Fruit fly (Drosophila melanogaster) whole organism, wandering third instar larva: ENCODE data around the gene CG16972.

ENCODE experiments used
- Abd-B ChIP-seq: fragments of >200 bp; optimal IDR thresholded peaks from 2 replicates; lab custom pipeline; 2017; ENCODE audit warnings: missing biosample characterization, missing genetic modification characterization
- CG32264 ChIP-seq: fragments of 200-800 bp; sonication (Bioruptor generic); optimal IDR thresholded peaks from 2 replicates; lab custom pipeline; 2016; ENCODE audit warnings: missing biosample characterization, missing genetic modification characterization
- CrebA ChIP-seq: fragments of 200-800 bp; sonication (Bioruptor generic); optimal IDR thresholded peaks from 2 replicates; lab custom pipeline; 2016; ENCODE audit warnings: missing biosample characterization, mild to moderate bottlenecking, missing genetic modification characterization, borderline replicate concordance
- Dif ChIP-seq: fragments of 200-275, 200-300 bp; sonication (Bioruptor generic); optimal IDR thresholded peaks from 2 replicates; lab custom pipeline; 2018; ENCODE audit warnings: missing biosample characterization, missing genetic modification characterization; ENCODE audit not compliant: partially characterized antibody
- GATAd ChIP-seq: sonication (Bioruptor generic); optimal IDR thresholded peaks from 2 replicates; lab custom pipeline; 2016; ENCODE audit warnings: missing biosample characterization, missing genetic modification characterization
- HLH106 ChIP-seq: fragments of 200-800 bp; optimal IDR thresholded peaks from 3 replicates; lab custom pipeline; 2019; ENCODE audit warnings: missing biosample characterization, mild to moderate bottlenecking, missing genetic modification characterization, moderate library complexity
- Hnf4 ChIP-seq: fragments of 200-800 bp; sonication (Bioruptor generic); optimal IDR thresholded peaks from 2 replicates; lab custom pipeline; 2016; ENCODE audit warnings: missing biosample characterization, mild to moderate bottlenecking, missing genetic modification characterization
- Hr83 ChIP-seq: fragments of 200-300 bp; sonication (Bioruptor generic); optimal IDR thresholded peaks from 2 replicates; lab custom pipeline; 2016; ENCODE audit warnings: missing biosample characterization, mild to moderate bottlenecking, missing genetic modification characterization, moderate library complexity; ENCODE audit not compliant: poor library complexity, severe bottlenecking
- Jra ChIP-seq: sonication (Bioruptor generic); optimal IDR thresholded peaks from 2 replicates; lab custom pipeline; 2016; ENCODE audit warnings: missing biosample characterization, missing genetic modification characterization
- Mio ChIP-seq: sonication (Bioruptor generic); optimal IDR thresholded peaks from 2 replicates; lab custom pipeline; 2016; ENCODE audit warnings: missing biosample characterization, missing genetic modification characterization
- N ChIP-seq: fragments of >200 bp; optimal IDR thresholded peaks from 2 replicates; lab custom pipeline; 2018; ENCODE audit warnings: missing biosample characterization, missing external identifiers, missing genetic modification characterization
- OdsH ChIP-seq: fragments of 200-800 bp; sonication (Bioruptor generic); optimal IDR thresholded peaks from 2 replicates; lab custom pipeline; 2016; ENCODE audit warnings: missing biosample characterization, mild to moderate bottlenecking, missing genetic modification characterization
- Rel ChIP-seq, 2 experiments: fragments of 200-800 bp; sonication (Bioruptor generic) in 1 of 2; optimal IDR thresholded peaks; 2 replicates in 1 of 2; 3 replicates in 1 of 2; lab custom pipeline; 2016 to 2019; ENCODE audit warnings: mild to moderate bottlenecking in 2 of 2, missing biosample characterization in 2 of 2, missing genetic modification characterization in 2 of 2, moderate library complexity in 1 of 2
- Sp1 ChIP-seq: fragments of 200-800 bp; sonication (Bioruptor generic); optimal IDR thresholded peaks from 3 replicates; lab custom pipeline; 2019; ENCODE audit warnings: missing biosample characterization, mild to moderate bottlenecking, missing genetic modification characterization, moderate library complexity
- Vsx2 ChIP-seq: fragments of 200-300, 225-300 bp; sonication (Bioruptor generic); optimal IDR thresholded peaks from 2 replicates; lab custom pipeline; 2018; ENCODE audit warnings: missing biosample characterization, missing genetic modification characterization; ENCODE audit not compliant: partially characterized antibody
- br ChIP-seq: fragments of 200-800 bp; sonication (Bioruptor generic); optimal IDR thresholded peaks from 2 replicates; lab custom pipeline; 2016; ENCODE audit warnings: missing biosample characterization, missing genetic modification characterization
- brk ChIP-seq: fragments of 200-800 bp; sonication (Bioruptor generic); optimal IDR thresholded peaks from 2 replicates; lab custom pipeline; 2016; ENCODE audit warnings: missing biosample characterization, mild to moderate bottlenecking, missing genetic modification characterization
- dmrt93B ChIP-seq: fragments of 200-800 bp; sonication (Bioruptor generic); optimal IDR thresholded peaks from 2 replicates; lab custom pipeline; 2018; ENCODE audit warnings: missing biosample characterization, mild to moderate bottlenecking, missing genetic modification characterization
- dsf ChIP-seq: sonication (Bioruptor generic); optimal IDR thresholded peaks from 2 replicates; lab custom pipeline; 2016; ENCODE audit warnings: missing biosample characterization, missing genetic modification characterization, borderline replicate concordance
- ey ChIP-seq: fragments of 200-800 bp; sonication (Bioruptor generic); optimal IDR thresholded peaks from 2 replicates; lab custom pipeline; 2016; ENCODE audit warnings: missing biosample characterization, missing genetic modification characterization
- foxo ChIP-seq, 2 experiments: fragments of 200-800 bp; sonication (Bioruptor generic); optimal IDR thresholded peaks; 2 replicates in 1 of 2; 3 replicates in 1 of 2; lab custom pipeline; 2016 to 2017; ENCODE audit warnings: missing biosample characterization in 2 of 2, missing genetic modification characterization in 2 of 2
- h ChIP-seq: fragments of 200-800 bp; sonication (Bioruptor generic); optimal IDR thresholded peaks from 3 replicates; lab custom pipeline; 2016; ENCODE audit warnings: missing biosample characterization, mild to moderate bottlenecking, missing genetic modification characterization
- jim ChIP-seq: fragments of 175-275, 200-325 bp; sonication (Bioruptor generic); optimal IDR thresholded peaks from 2 replicates; lab custom pipeline; 2016; ENCODE audit warnings: missing biosample characterization, mild to moderate bottlenecking, missing genetic modification characterization
- lola ChIP-seq: fragments of >200 bp; optimal IDR thresholded peaks from 2 replicates; lab custom pipeline; 2017; ENCODE audit warnings: missing biosample characterization, missing genetic modification characterization
- psq ChIP-seq: fragments of 200-800 bp; sonication (Bioruptor generic); optimal IDR thresholded peaks from 3 replicates; lab custom pipeline; 2017; ENCODE audit warnings: missing biosample characterization, mild to moderate bottlenecking, missing genetic modification characterization, moderate library complexity
- rgr ChIP-seq: fragments of 200-800 bp; sonication (Bioruptor generic); optimal IDR thresholded peaks from 3 replicates; lab custom pipeline; 2016; ENCODE audit warnings: missing biosample characterization, mild to moderate bottlenecking, missing genetic modification characterization
- usp ChIP-seq: fragments of >200 bp; optimal IDR thresholded peaks from 2 replicates; lab custom pipeline; 2017; ENCODE audit warnings: missing biosample characterization, missing genetic modification characterization
- woc ChIP-seq: sonication (Bioruptor generic); optimal IDR thresholded peaks from 2 replicates; lab custom pipeline; 2016; ENCODE audit warnings: missing biosample characterization, mild to moderate bottlenecking, missing genetic modification characterization

The CG16972 gene

dm6 chr2L:13202960-13203436 is at the start of gene CG16972:
TSS of gene CG16972 (minus strand) at chr2L:13203295.
- TF ChIP-seq brk (GFP tag; lab: Kevin White, UChicago) (no peak), ey (GFP tag; lab: Kevin White, UChicago) (no peak), Rel (GFP tag; optimal IDR thresholded peaks at IDR 0.05; lab: Kevin White, UChicago) (no peak), Rel (tag; optimal IDR thresholded peaks at IDR 0.05; lab: Kevin White, UChicago) (peak; percentile 76), h (GFP tag; lab: Kevin White, UChicago) (no peak), jim (GFP tag; lab: Kevin White, UChicago) (no peak), dsf (GFP tag; lab: Kevin White, UChicago) (no peak), HLH106 (tag; lab: Kevin White, UChicago) (no peak), Vsx2 (GFP tag; lab: Kevin White, UChicago) (no peak), usp (no peak)

dm6 chr2L:13251167-13251566 is 48.1 kb upstream of the CG16972 start:
- TF ChIP-seq CG32264, result no peak

- TF ChIP-seq h (GFP tag; lab: Kevin White, UChicago) (no peak), br (GFP tag; lab: Kevin White, UChicago) (no peak), GATAd (GFP tag; lab: Kevin White, UChicago) (no peak)
These were observed 43.0 kb upstream of the CG16972 start, which contains the start of gene CG16820 for dm6 chr2L:13245855-13246645. TSS of gene CG16820 (plus strand) at chr2L:13246232.

dm6 chr2L:13244759-13245308 is 41.7 kb upstream of the CG16972 start:
- TF ChIP-seq brk (GFP tag; lab: Kevin White, UChicago) (no peak), usp (no peak), Hr83 (GFP tag; lab: Kevin White, UChicago) (no peak), OdsH (no peak), woc (GFP tag; lab: Kevin White, UChicago) (no peak), rgr (GFP tag; lab: Kevin White, UChicago) (no peak), h (GFP tag; lab: Kevin White, UChicago) (no peak), Vsx2 (GFP tag; lab: Kevin White, UChicago) (no peak), psq (no peak), Dif (GFP tag; lab: Kevin White, UChicago) (no peak), Hnf4 (GFP tag; lab: Kevin White, UChicago) (no peak), N (GFP tag; lab: Kevin White, UChicago) (no peak), foxo (GFP tag; optimal IDR thresholded peaks at IDR 0.05; lab: Kevin White, UChicago) (no peak), ey (GFP tag; lab: Kevin White, UChicago) (no peak), lola (GFP tag; lab: Kevin White, UChicago) (no peak), Mio (GFP tag; lab: Kevin White, UChicago) (no peak)

dm6 chr2L:13239689-13240088 is 36.6 kb upstream of the CG16972 start, which contains the start of gene Jhbp13:
TSS of gene Jhbp13 (plus strand) at chr2L:13239989.
- TF ChIP-seq HLH106 (tag; lab: Kevin White, UChicago), result no peak
- no peak for TF ChIP-seq jim (GFP tag; lab: Kevin White, UChicago)
- no peak for TF ChIP-seq Rel (GFP tag; optimal IDR thresholded peaks at IDR 0.05; lab: Kevin White, UChicago)
- no peak for TF ChIP-seq Rel (tag; optimal IDR thresholded peaks at IDR 0.05; lab: Kevin White, UChicago)
- TF ChIP-seq Sp1 (GFP tag; lab: Kevin White, UChicago), result no peak
- TF ChIP-seq lola (GFP tag; lab: Kevin White, UChicago), result no peak
- no peak for TF ChIP-seq dsf (GFP tag; lab: Kevin White, UChicago)
- no peak for TF ChIP-seq Abd-B (GFP tag; lab: Kevin White, UChicago)
- TF ChIP-seq woc (GFP tag; lab: Kevin White, UChicago), result no peak
- no peak for TF ChIP-seq Mio (GFP tag; lab: Kevin White, UChicago)

- TF ChIP-seq usp, result no peak
- TF ChIP-seq dmrt93B, result no peak
- TF ChIP-seq dsf (GFP tag; lab: Kevin White, UChicago), result no peak
- no peak for TF ChIP-seq woc (GFP tag; lab: Kevin White, UChicago)
- no peak for TF ChIP-seq h (GFP tag; lab: Kevin White, UChicago)
- no peak for TF ChIP-seq rgr (GFP tag; lab: Kevin White, UChicago)
- no peak for TF ChIP-seq CG32264
- TF ChIP-seq brk (GFP tag; lab: Kevin White, UChicago), result no peak
- no peak for TF ChIP-seq Jra (GFP tag; lab: Kevin White, UChicago)
- no peak for TF ChIP-seq Sp1 (GFP tag; lab: Kevin White, UChicago)
- no peak for TF ChIP-seq jim (GFP tag; lab: Kevin White, UChicago)
- no peak for TF ChIP-seq br (GFP tag; lab: Kevin White, UChicago)
- no peak for TF ChIP-seq ey (GFP tag; lab: Kevin White, UChicago)
- no peak for TF ChIP-seq CrebA
These were observed 33.1 kb upstream of the CG16972 start, which contains the start of gene Jhbp14 for dm6 chr2L:13236194-13236593. TSS of gene Jhbp14 (plus strand) at chr2L:13236494.
